Worm (Caenorhabditis elegans): ENCODE results near the gene Y43F4B.10.

ce11 chrIII:13315071-13315470 is 1.2 kb downstream of the Y43F4B.10 start, which contains the start of gene dph-7:
- TF ChIP-seq W03F9.2 (tag; optimal IDR thresholded peaks at IDR 0.05) (no peak), him-1 (tag; optimal IDR thresholded peaks at IDR 0.05) (no peak), dao-5 (tag; optimal IDR thresholded peaks at IDR 0.05) (no peak)
